Worm (Caenorhabditis elegans) whole organism, L1 larva: ENCODE measurements around the gene fbxb-60.

Experiments
- ama-1 ChIP-seq: fragments of 150-350 bp; optimal IDR thresholded peaks from 2 replicates; lab custom pipeline; 2014
- blmp-1 ChIP-seq: fragments of 150-350 bp; optimal IDR thresholded peaks from 2 replicates; lab custom pipeline; 2014; ENCODE audit warnings: missing biosample characterization, missing genetic modification characterization
- ceh-63 ChIP-seq: fragments of 200-800 bp; sonication (Bioruptor generic); optimal IDR thresholded peaks from 2 replicates; lab custom pipeline; 2018; ENCODE audit warnings: mild to moderate bottlenecking, missing genetic modification characterization, missing compliant biosample characterization
- efl-1 ChIP-seq, 4 experiments: fragments of 150-350 bp; optimal IDR thresholded peaks in 3 of 4; peaks in 1 of 4; 1 replicate in 1 of 4; 2 replicates in 3 of 4; lab custom pipeline; 2014; ENCODE audit warnings: missing biosample characterization in 2 of 4, missing genetic modification characterization in 2 of 4, missing genetic modification reagents in 2 of 4
- jun-1 ChIP-seq: fragments of 150-350 bp; optimal IDR thresholded peaks from 2 replicates; lab custom pipeline; 2014; ENCODE audit warnings: missing biosample characterization, missing genetic modification reagents, missing genetic modification characterization
- lin-39 ChIP-seq: fragments of 150-350 bp; optimal IDR thresholded peaks from 2 replicates; lab custom pipeline; 2014; ENCODE audit warnings: missing biosample characterization, missing genetic modification reagents, missing genetic modification characterization
- tbx-2 ChIP-seq: sonication (generic microtip); optimal IDR thresholded peaks from 2 replicates; lab custom pipeline; 2016; ENCODE audit warnings: missing genetic modification characterization, missing compliant biosample characterization

ce11 chrV:19279888-19280287 lies 17.7 kb upstream of the fbxb-60 start, which contains the start of gene F21D9.8:
- no peak for TF ChIP-seq ama-1 (lab: Kevin White, UChicago)
- no peak for TF ChIP-seq efl-1 (optimal IDR thresholded peaks at IDR 0.05; lab: Kevin White, UChicago)
- TF ChIP-seq efl-1 (GFP tag; optimal IDR thresholded peaks at IDR 0.05 in 1 of 2; lab: Kevin White, UChicago), result no peak
- TF ChIP-seq tbx-2 (tag; lab: Kevin White, UChicago), result no peak
- no peak for TF ChIP-seq blmp-1
- no peak for TF ChIP-seq lin-39 (tag; lab: Kevin White, UChicago)
- TF ChIP-seq jun-1, result no peak
- TF ChIP-seq ceh-63, result no peak
